Fruit fly (Drosophila melanogaster) Kc167 (cell line): ENCODE results near the gene Hmgcl.

Experiments used
- h ChIP-seq: fragments of >200 bp; optimal IDR thresholded peaks from 3 replicates; lab custom pipeline; 2018; ENCODE audit warnings: missing external identifiers
- insv ChIP-seq: fragments of >200 bp; optimal IDR thresholded peaks from 3 replicates; lab custom pipeline; 2018; ENCODE audit warnings: missing external identifiers
- psq ChIP-seq: fragments of >200 bp; optimal IDR thresholded peaks from 2 replicates; lab custom pipeline; 2017; ENCODE audit warnings: missing external identifiers

DNA sequence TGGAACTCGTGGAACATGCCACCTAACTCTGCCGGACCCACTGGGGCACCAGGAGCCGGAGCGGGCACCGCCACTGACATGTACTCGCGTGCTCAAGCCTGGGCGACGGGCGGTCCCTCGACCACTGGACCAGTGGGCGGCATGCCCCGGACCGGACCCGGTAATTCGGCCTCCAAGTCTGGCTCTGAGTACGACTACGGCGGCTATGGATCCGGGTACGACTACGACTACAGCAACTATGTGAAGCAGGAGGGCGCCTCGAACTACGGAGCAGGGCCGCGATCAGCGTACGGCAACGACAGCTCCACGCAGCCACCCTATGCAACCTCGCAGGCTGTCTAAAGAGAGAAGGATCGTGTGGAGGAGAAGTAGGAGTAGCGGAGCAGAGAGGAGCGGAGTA, 35.1 kb upstream of the Hmgcl start:
- TF ChIP-seq psq (lab: Kevin White, UChicago) (no peak), insv (lab: Kevin White, UChicago) (no peak), h (lab: Kevin White, UChicago) (no peak)
